Worm (Caenorhabditis elegans) whole organism, L1 larva: ENCODE data around the gene ZK355.3.

Experiments used
- ama-1 ChIP-seq: fragments of 150-350 bp; optimal IDR thresholded peaks from 2 replicates; lab custom pipeline; 2014
- dpl-1 ChIP-seq, 3 experiments: fragments of 150-350 bp in 2 of 3; sonication (generic microtip) in 1 of 3; optimal IDR thresholded peaks; 2 replicates each; lab custom pipeline; 2014 to 2017; ENCODE audit warnings: missing biosample characterization in 3 of 3, missing genetic modification characterization in 3 of 3, missing genetic modification reagents in 3 of 3
- dsc-1 ChIP-seq: sonication (generic microtip); optimal IDR thresholded peaks from 2 replicates; lab custom pipeline; 2016; ENCODE audit warnings: mild to moderate bottlenecking, missing genetic modification characterization, missing compliant biosample characterization
- elt-3 ChIP-seq, 6 experiments: fragments of 150-350 bp in 1 of 6; sonication (generic microtip); optimal IDR thresholded peaks; 2 replicates each; lab custom pipeline; 2017 to 2018; ENCODE audit warnings: missing biosample characterization in 6 of 6, missing genetic modification characterization in 6 of 6, inconsistent platforms in 1 of 6
- mab-9 ChIP-seq: fragments of 200-800 bp; sonication (Bioruptor generic); IDR thresholded peaks from 2 replicates; pipeline ENCODE4 v1.3.6; 2022; ENCODE audit warnings: missing genetic modification reagents, missing genetic modification characterization, missing compliant biosample characterization
- snu-23 ChIP-seq: sonication (generic microtip); optimal IDR thresholded peaks from 2 replicates; lab custom pipeline; 2016; ENCODE audit warnings: missing genetic modification characterization, missing compliant biosample characterization
- unc-62 ChIP-seq: fragments of 150-350 bp; optimal IDR thresholded peaks from 2 replicates; lab custom pipeline; 2014; ENCODE audit warnings: missing biosample characterization, missing genetic modification reagents, missing genetic modification characterization

- TF ChIP-seq ama-1 (lab: Kevin White, UChicago): no peak
- TF ChIP-seq dsc-1: no peak
- TF ChIP-seq elt-3 (tag; optimal IDR thresholded peaks at IDR 0.05; lab: Kevin White, UChicago): no peak
- TF ChIP-seq unc-62 (GFP tag; lab: Kevin White, UChicago): no peak
- TF ChIP-seq dpl-1 (GFP tag; optimal IDR thresholded peaks at IDR 0.05; lab: Kevin White, UChicago): no peak
- no peak for TF ChIP-seq snu-23 (GFP tag; lab: Kevin White, UChicago)
- TF ChIP-seq mab-9 (GFP tag; lab: Robert Waterston, UW): no peak
Measured at ce11 chrII:2884810-2885209, 42.6 kb downstream of the ZK355.3 start, which contains the start of gene pigw-1.
